Worm (Caenorhabditis elegans) whole organism, mixed stage, embryonic: ENCODE data around the gene srt-4.
"Not testable (repeated sequence)": the region's sequence is repeated elsewhere in the genome, so short reads cannot be mapped to it uniquely, and the experiment has no call there.

Source experiments
- blmp-1 ChIP-seq: fragments of 150-350 bp; optimal IDR thresholded peaks from 2 replicates; lab custom pipeline; 2014; ENCODE audit warnings: missing biosample characterization, missing genetic modification characterization
- ceh-43 ChIP-seq: fragments of 200-800 bp; sonication (Bioruptor generic); optimal IDR thresholded peaks from 2 replicates; lab custom pipeline; 2018; ENCODE audit warnings: mild to moderate bottlenecking, missing genetic modification characterization, moderate library complexity, missing compliant biosample characterization
- nhr-12 ChIP-seq: fragments of 150-350 bp; optimal IDR thresholded peaks from 2 replicates; lab custom pipeline; 2014; ENCODE audit warnings: missing biosample characterization, missing genetic modification characterization
- nhr-76 ChIP-seq: sonication (generic microtip); optimal IDR thresholded peaks from 2 replicates; lab custom pipeline; 2017; ENCODE audit warnings: missing biosample characterization, missing genetic modification characterization
- pha-4 ChIP-seq: fragments of 150-350 bp; optimal IDR thresholded peaks from 2 replicates; lab custom pipeline; 2018; ENCODE audit warnings: missing biosample characterization, missing genetic modification reagents, missing genetic modification characterization
- sptf-1 ChIP-seq: sonication (generic microtip); optimal IDR thresholded peaks from 2 replicates; lab custom pipeline; 2017; ENCODE audit warnings: mild to moderate bottlenecking, missing genetic modification characterization, moderate library complexity, missing compliant biosample characterization

DNA sequence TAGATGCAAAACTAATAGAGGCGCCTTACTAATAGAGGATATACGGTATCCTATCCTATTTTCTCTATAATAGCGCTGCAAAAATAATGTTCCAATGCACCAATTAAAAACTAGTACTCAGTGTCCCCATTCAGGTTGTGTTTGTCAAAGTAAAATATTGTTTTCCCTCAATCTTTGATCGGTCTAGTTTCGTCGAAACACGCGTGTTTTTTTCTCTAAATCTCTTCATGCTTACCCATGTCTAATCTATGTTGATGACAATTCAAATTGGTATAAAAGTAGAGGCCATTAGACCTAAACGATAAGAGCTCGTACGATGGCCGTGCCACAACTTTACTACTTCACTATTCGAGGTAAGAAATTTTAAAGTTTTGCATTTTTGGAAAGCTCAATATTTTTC is 16.3 kb upstream of the srt-4 start, which contains the start of gene gst-10:
- TF ChIP-seq sptf-1 (tag; lab: Kevin White, UChicago); nhr-76 (tag; lab: Kevin White, UChicago); pha-4; blmp-1 (tag; lab: Kevin White, UChicago); nhr-12 (tag; lab: Kevin White, UChicago); ceh-43 (GFP tag; lab: Kevin White, UChicago): not testable (repeated sequence)
